Worm (Caenorhabditis elegans) whole organism, mixed stage, embryonic: ENCODE data around the gene npr-27.

ENCODE experiments used
- ces-1 ChIP-seq: fragments of 150-350 bp; optimal IDR thresholded peaks from 2 replicates; lab custom pipeline; 2014; ENCODE audit warnings: missing biosample characterization, missing genetic modification reagents, missing genetic modification characterization
- hlh-1 ChIP-seq: fragments of 150-350 bp; optimal IDR thresholded peaks from 2 replicates; lab custom pipeline; 2014; ENCODE audit warnings: missing biosample characterization, missing genetic modification reagents, missing genetic modification characterization
- lsy-2 ChIP-seq: fragments of 150-350 bp; optimal IDR thresholded peaks from 2 replicates; lab custom pipeline; 2014; ENCODE audit warnings: missing biosample characterization, missing genetic modification characterization
- mab-5 ChIP-seq: fragments of 150-350 bp; optimal IDR thresholded peaks from 2 replicates; lab custom pipeline; 2014; ENCODE audit warnings: missing biosample characterization, missing genetic modification characterization
- nhr-12 ChIP-seq: fragments of 150-350 bp; optimal IDR thresholded peaks from 2 replicates; lab custom pipeline; 2014; ENCODE audit warnings: missing biosample characterization, missing genetic modification characterization
- nhr-237 ChIP-seq: fragments of 150-350 bp; optimal IDR thresholded peaks from 2 replicates; lab custom pipeline; 2014; ENCODE audit warnings: missing biosample characterization, missing genetic modification characterization
- nhr-28 ChIP-seq: fragments of 150-350 bp; optimal IDR thresholded peaks from 2 replicates; lab custom pipeline; 2014; ENCODE audit warnings: missing biosample characterization, missing genetic modification characterization
- sem-2 ChIP-seq: fragments of 200-800 bp; sonication (Bioruptor generic); optimal IDR thresholded peaks from 2 replicates; lab custom pipeline; 2018; ENCODE audit warnings: mild to moderate bottlenecking, missing genetic modification characterization, missing compliant biosample characterization
- unc-62 ChIP-seq: fragments of 150-350 bp; optimal IDR thresholded peaks from 2 replicates; lab custom pipeline; 2014; ENCODE audit warnings: missing biosample characterization, missing genetic modification reagents, missing genetic modification characterization
- ztf-11 ChIP-seq: fragments of 150-350 bp; optimal IDR thresholded peaks from 2 replicates; lab custom pipeline; 2014; ENCODE audit warnings: missing biosample characterization, missing genetic modification characterization

- TF ChIP-seq nhr-28 (tag; lab: Kevin White, UChicago): no peak
- TF ChIP-seq lsy-2 (tag; lab: Kevin White, UChicago): no peak
- TF ChIP-seq sem-2: no peak
- no peak for TF ChIP-seq unc-62 (GFP tag; lab: Kevin White, UChicago)
- TF ChIP-seq hlh-1: no peak
- TF ChIP-seq nhr-237: no peak
- no peak for TF ChIP-seq ces-1 (GFP tag; lab: Kevin White, UChicago)
- TF ChIP-seq mab-5 (tag; lab: Kevin White, UChicago): no peak
- TF ChIP-seq nhr-12: no peak
- TF ChIP-seq ztf-11 (tag; lab: Kevin White, UChicago): no peak
Measured at ce11 chrIV:7316613-7317153, 11.3 kb downstream of the npr-27 start, which contains the start of gene F42C5.9.
